Fruit fly (Drosophila melanogaster): Measurements from ENCODE around the gene CG4950.

CG4950 gene

dm6 chr3L:16268106-16268733, at the start of gene CG4950:
TSS of gene CG4950 (minus strand) at chr3L:16268156.
- TF ChIP-seq cyc (GFP tag; optimal IDR thresholded peaks at IDR 0.05) = no peak
- peak; percentile 33 for TF ChIP-seq fd59A (GFP tag; optimal IDR thresholded peaks at IDR 0.05)
- TF ChIP-seq Hr39 (GFP tag; optimal IDR thresholded peaks at IDR 0.05) = peak; percentile 12
- 0 out of 3 replicates have a peak, but pooled peaks have one; percentile 20 for TF ChIP-seq CG6163 (GFP tag; IDR thresholded peaks at IDR 0.05)
- peak; percentile 26 for TF ChIP-seq CG6792 (GFP tag; optimal IDR thresholded peaks at IDR 0.05)
- TF ChIP-seq Eip78C (GFP tag) = peak; percentile 87
- no peak for TF ChIP-seq CG4318 (GFP tag; optimal IDR thresholded peaks at IDR 0.05)
- TF ChIP-seq Lpt (GFP tag; optimal IDR thresholded peaks at IDR 0.05) = no peak
- TF ChIP-seq CG6276 (GFP tag; optimal IDR thresholded peaks at IDR 0.05) = peak; percentile 25
- TF ChIP-seq fd85E (GFP tag; optimal IDR thresholded peaks at IDR 0.05) = no peak
- no peak for TF ChIP-seq Eip93F (GFP tag; optimal IDR thresholded peaks at IDR 0.05)
- TF ChIP-seq Hr4 (GFP tag; optimal IDR thresholded peaks at IDR 0.05) = peak; percentile 18
- peak; percentile 29 for TF ChIP-seq CG3919 (GFP tag; optimal IDR thresholded peaks at IDR 0.05)
- TF ChIP-seq CG8119 (GFP tag; IDR thresholded peaks at IDR 0.05) = peak; percentile 20; the same call in 1 of the 3 replicates
- peak; percentile 18 to 61 for TF ChIP-seq ss (GFP tag; optimal IDR thresholded peaks at IDR 0.05)
- TF ChIP-seq CG8319 (GFP tag; optimal IDR thresholded peaks at IDR 0.05) = no peak
- TF ChIP-seq CG11902 (GFP tag; optimal IDR thresholded peaks at IDR 0.05) = no peak
- TF ChIP-seq CG7368 (GFP tag; optimal IDR thresholded peaks at IDR 0.05) = no peak
- peak; percentile 33 for TF ChIP-seq Met (GFP tag; optimal IDR thresholded peaks at IDR 0.05)
- peak; percentile 1 for TF ChIP-seq net (GFP tag; optimal IDR thresholded peaks at IDR 0.05)
- peak; percentile 15 for TF ChIP-seq CG16779 (tag; optimal IDR thresholded peaks at IDR 0.05)
- no peak for TF ChIP-seq Blimp-1 (GFP tag; optimal IDR thresholded peaks at IDR 0.05)
- TF ChIP-seq CG3032 (tag; optimal IDR thresholded peaks at IDR 0.05) = peak; percentile 69
- TF ChIP-seq CG34406 (GFP tag; optimal IDR thresholded peaks at IDR 0.05) = peak; percentile 25
- peak; percentile 44 for TF ChIP-seq Sox14 (GFP tag; optimal IDR thresholded peaks at IDR 0.05)
- peak; percentile 39 for TF ChIP-seq Eip75B (GFP tag; optimal IDR thresholded peaks at IDR 0.05)
- no peak for TF ChIP-seq CG10631 (GFP tag; optimal IDR thresholded peaks at IDR 0.05)
- TF ChIP-seq svp (GFP tag) = peak; percentile 74
- TF ChIP-seq OdsH (GFP tag; optimal IDR thresholded peaks at IDR 0.05) = peak; percentile 34
- TF ChIP-seq CG8632 (GFP tag; optimal IDR thresholded peaks at IDR 0.05) = peak; percentile 30
- peak; percentile 8 for TF ChIP-seq CG31627 (GFP tag; optimal IDR thresholded peaks at IDR 0.05)
- peak; percentile 2 for TF ChIP-seq CG9139 (GFP tag; optimal IDR thresholded peaks at IDR 0.05)
- no peak for TF ChIP-seq CG6854 (GFP tag; optimal IDR thresholded peaks at IDR 0.05)
- peak; percentile 41 for TF ChIP-seq CG6808 (GFP tag; optimal IDR thresholded peaks at IDR 0.05)
- peak; percentile 31 for TF ChIP-seq achi (GFP tag; optimal IDR thresholded peaks at IDR 0.05)
- TF ChIP-seq CG11294 (GFP tag; IDR thresholded peaks at IDR 0.05) = no peak
- TF ChIP-seq fkh (GFP tag; optimal IDR thresholded peaks at IDR 0.05) = no peak
- TF ChIP-seq pdm3 (GFP tag; optimal IDR thresholded peaks at IDR 0.05) = peak; percentile 47
- peak; percentile 32 for TF ChIP-seq Sox15 (GFP tag; optimal IDR thresholded peaks at IDR 0.05)
- no peak for TF ChIP-seq Hr38 (GFP tag; optimal IDR thresholded peaks at IDR 0.05)
- no peak for TF ChIP-seq dac (GFP tag; optimal IDR thresholded peaks at IDR 0.05)
- TF ChIP-seq lz (GFP tag; optimal IDR thresholded peaks at IDR 0.05) = peak; percentile 19
- TF ChIP-seq topi (GFP tag; optimal IDR thresholded peaks at IDR 0.05) = peak; percentile 27
- TF ChIP-seq acj6 (GFP tag; optimal IDR thresholded peaks at IDR 0.05) = peak; percentile 8
- peak; percentile 42; the same call in 1 of the 2 replicates for TF ChIP-seq Gug (GFP tag; IDR thresholded peaks at IDR 0.05)
- 0 out of 2 replicates have a peak, but pooled peaks have one; percentile 22 for TF ChIP-seq CG15336 (GFP tag; IDR thresholded peaks at IDR 0.05)
- TF ChIP-seq salr (GFP tag; optimal IDR thresholded peaks at IDR 0.05) = no peak
- no peak for TF ChIP-seq CG11762 (GFP tag; optimal IDR thresholded peaks at IDR 0.05; ENCODE audit: insufficient read depth)
- TF ChIP-seq Ets96B (tag; optimal IDR thresholded peaks at IDR 0.05) = peak; percentile 59
- no peak for TF ChIP-seq esn (GFP tag; optimal IDR thresholded peaks at IDR 0.05)
- no peak for TF ChIP-seq Ets21C (GFP tag; optimal IDR thresholded peaks at IDR 0.05)
- TF ChIP-seq CG10669 (GFP tag; optimal IDR thresholded peaks at IDR 0.05) = peak; percentile 56
